Worm (Caenorhabditis elegans): ENCODE measurements around the gene col-123.

DNA sequence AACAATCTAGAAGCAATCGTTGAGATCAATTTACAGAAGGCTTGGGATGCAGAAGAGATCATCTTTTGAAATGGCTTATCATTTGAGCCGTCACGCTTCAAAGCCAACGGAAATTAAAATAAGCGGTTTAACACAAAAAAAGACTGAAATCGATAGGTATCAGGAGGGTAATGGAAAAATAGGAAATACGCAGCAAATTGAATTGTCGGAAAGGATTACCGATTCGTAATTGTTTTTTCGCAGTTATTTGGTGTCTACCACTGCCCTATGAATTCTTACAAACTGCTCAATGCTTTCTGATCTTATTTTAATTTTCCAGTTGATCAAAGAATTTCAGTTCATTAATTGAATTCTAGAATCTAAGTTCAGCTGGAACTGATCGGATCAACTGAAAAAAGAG lies 10.2 kb upstream of the col-123 start:
- TF ChIP-seq lin-39 (tag; optimal IDR thresholded peaks at IDR 0.05), result no peak
- no peak for TF ChIP-seq elt-3 (tag; optimal IDR thresholded peaks at IDR 0.05)
- TF ChIP-seq ama-1 (optimal IDR thresholded peaks at IDR 0.05), result no peak
- TF ChIP-seq nhr-77 (tag; optimal IDR thresholded peaks at IDR 0.05), result no peak
- no peak for TF ChIP-seq R02D3.7 (tag; optimal IDR thresholded peaks at IDR 0.05)
- TF ChIP-seq pqm-1 (tag; optimal IDR thresholded peaks at IDR 0.05), result no peak
- no peak for TF ChIP-seq fkh-10 (GFP tag; optimal IDR thresholded peaks at IDR 0.05)
- TF ChIP-seq ceh-9 (tag; optimal IDR thresholded peaks at IDR 0.05), result no peak

Measured in whole organism, L3 larva.